Fruit fly (Drosophila melanogaster): Measurements from ENCODE around the gene PNUTS.

PNUTS gene

dm6 chr2L:869497-870040 lies 696 bp upstream of the PNUTS start, which contains the start of gene dbe (continued):
- TF ChIP-seq CG15479 (GFP tag; optimal IDR thresholded peaks at IDR 0.05), result no peak
- TF ChIP-seq Poxn (GFP tag; IDR thresholded peaks at IDR 0.05), result no peak
- no peak for TF ChIP-seq CG18476 (GFP tag; optimal IDR thresholded peaks at IDR 0.05)
- TF ChIP-seq mld (GFP tag; IDR thresholded peaks at IDR 0.05; ENCODE audit: partially characterized antibody), result no peak
- TF ChIP-seq vnd (GFP tag; IDR thresholded peaks at IDR 0.05; ENCODE audit: partially characterized antibody), result no peak
- TF ChIP-seq HLH3B (GFP tag; IDR thresholded peaks at IDR 0.05), result no peak
- TF ChIP-seq CG12744 (GFP tag; optimal IDR thresholded peaks at IDR 0.05), result no peak
- peak; percentile 3 for TF ChIP-seq Mad (GFP tag; optimal IDR thresholded peaks at IDR 0.05)
- TF ChIP-seq Fer1 (GFP tag; optimal IDR thresholded peaks at IDR 0.05), result no peak
- no peak for TF ChIP-seq H15 (GFP tag; IDR thresholded peaks at IDR 0.05)
- TF ChIP-seq her (GFP tag; optimal IDR thresholded peaks at IDR 0.05), result no peak
- TF ChIP-seq CG10654 (GFP tag; optimal IDR thresholded peaks at IDR 0.05), result no peak
- TF ChIP-seq onecut (GFP tag; IDR thresholded peaks at IDR 0.05), result no peak
- TF ChIP-seq CG10543 (GFP tag; optimal IDR thresholded peaks at IDR 0.05), result no peak
- no peak for TF ChIP-seq CG6689 (GFP tag; IDR thresholded peaks at IDR 0.05)
- no peak for TF ChIP-seq yki (optimal IDR thresholded peaks at IDR 0.05)
- no peak for TF ChIP-seq Dad (GFP tag; optimal IDR thresholded peaks at IDR 0.05)
- TF ChIP-seq phol (tag; optimal IDR thresholded peaks at IDR 0.05), result peak; percentile 8
- TF ChIP-seq CG10979 (tag; optimal IDR thresholded peaks at IDR 0.05), result no peak
- TF ChIP-seq p53 (GFP tag; optimal IDR thresholded peaks at IDR 0.05), result no peak
- TF ChIP-seq Rx (GFP tag; IDR thresholded peaks at IDR 0.05), result no peak
- no peak for TF ChIP-seq Camta (GFP tag; optimal IDR thresholded peaks at IDR 0.05)
- no peak for TF ChIP-seq CG15011 (GFP tag; optimal IDR thresholded peaks at IDR 0.05)
- TF ChIP-seq sens-2 (GFP tag; IDR thresholded peaks at IDR 0.05), result no peak
- TF ChIP-seq CG11723 (GFP tag; optimal IDR thresholded peaks at IDR 0.05), result no peak
- TF ChIP-seq HmgZ (tag; optimal IDR thresholded peaks at IDR 0.05), result peak; percentile 13
- TF ChIP-seq lmd (GFP tag; IDR thresholded peaks at IDR 0.05), result no peak
- peak; percentile 84 for TF ChIP-seq MESR4 (GFP tag; optimal IDR thresholded peaks at IDR 0.05)
- TF ChIP-seq Dfd (GFP tag; optimal IDR thresholded peaks at IDR 0.05), result no peak
- TF ChIP-seq Scr (GFP tag; IDR thresholded peaks at IDR 0.05; ENCODE audit: partially characterized antibody), result no peak
- no peak for TF ChIP-seq CG11695 (GFP tag; IDR thresholded peaks at IDR 0.05)
- TF ChIP-seq bbx (GFP tag; IDR thresholded peaks at IDR 0.05; ENCODE audit: partially characterized antibody), result 0 out of 2 replicates have a peak, but pooled peaks have one; percentile 26
- TF ChIP-seq CG6791 (GFP tag; IDR thresholded peaks at IDR 0.05; ENCODE audit: partially characterized antibody), result peak; percentile 53; the same call in 1 of the 3 replicates
- no peak for TF ChIP-seq CG12942 (GFP tag; optimal IDR thresholded peaks at IDR 0.05)
- TF ChIP-seq inv (GFP tag; IDR thresholded peaks at IDR 0.05; ENCODE audit: partially characterized antibody), result no peak
- no peak for TF ChIP-seq CG14667 (GFP tag; IDR thresholded peaks at IDR 0.05)
- TF ChIP-seq Ets65A (GFP tag), result no peak
- peak; percentile 6 for TF ChIP-seq CG15514 (GFP tag; optimal IDR thresholded peaks at IDR 0.05)
- TF ChIP-seq NK7.1 (GFP tag; optimal IDR thresholded peaks at IDR 0.05), result no peak
- TF ChIP-seq CG8388 (GFP tag; optimal IDR thresholded peaks at IDR 0.05), result no peak
- TF ChIP-seq ash1 (GFP tag; optimal IDR thresholded peaks at IDR 0.05), result no peak
- TF ChIP-seq CG13894 (tag; optimal IDR thresholded peaks at IDR 0.05), result peak; percentile 20
- no peak for TF ChIP-seq fd96Cb (tag; optimal IDR thresholded peaks at IDR 0.05)
- TF ChIP-seq zen (tag; optimal IDR thresholded peaks at IDR 0.05), result no peak
- TF ChIP-seq zfh1 (GFP tag; IDR thresholded peaks at IDR 0.05), result no peak
- no peak for TF ChIP-seq CG6813 (GFP tag; optimal IDR thresholded peaks at IDR 0.05)
- TF ChIP-seq chinmo (GFP tag; IDR thresholded peaks at IDR 0.05; ENCODE audit: partially characterized antibody), result no peak
- no peak for TF ChIP-seq twi (tag; optimal IDR thresholded peaks at IDR 0.05)
- TF ChIP-seq abd-A (tag; optimal IDR thresholded peaks at IDR 0.05), result no peak
- no peak for TF ChIP-seq CG13287 (GFP tag; IDR thresholded peaks at IDR 0.05; ENCODE audit: partially characterized antibody)
- TF ChIP-seq aop (GFP tag; IDR thresholded peaks at IDR 0.05), result no peak

Measured in whole organism, embryonic.